Worm (Caenorhabditis elegans) whole organism, L4/young adult: ENCODE data around the gene cyp-34A7.

Source experiments
- W03F9.2 ChIP-seq: fragments of 150-350 bp; optimal IDR thresholded peaks from 2 replicates; lab custom pipeline; 2014; ENCODE audit warnings: missing biosample characterization, missing genetic modification characterization
- dao-5 ChIP-seq: sonication (generic microtip); optimal IDR thresholded peaks from 2 replicates; lab custom pipeline; 2016; ENCODE audit warnings: missing genotype, missing genetic modification characterization, moderate library complexity, missing compliant biosample characterization
- him-1 ChIP-seq: sonication (generic microtip); optimal IDR thresholded peaks from 2 replicates; lab custom pipeline; 2016; ENCODE audit warnings: missing genotype, missing genetic modification reagents, missing genetic modification characterization, missing compliant biosample characterization

- no peak for TF ChIP-seq him-1
- no peak for TF ChIP-seq W03F9.2
- no peak for TF ChIP-seq dao-5 (tag; lab: Kevin White, UChicago)
These were observed 18.1 kb upstream of the cyp-34A7 start, which contains the start of gene nlp-30 for ce11 chrV:3981680-3982079.
